Fruit fly (Drosophila melanogaster): ENCODE measurements around the gene CG8500.

The CG8500 gene

DNA sequence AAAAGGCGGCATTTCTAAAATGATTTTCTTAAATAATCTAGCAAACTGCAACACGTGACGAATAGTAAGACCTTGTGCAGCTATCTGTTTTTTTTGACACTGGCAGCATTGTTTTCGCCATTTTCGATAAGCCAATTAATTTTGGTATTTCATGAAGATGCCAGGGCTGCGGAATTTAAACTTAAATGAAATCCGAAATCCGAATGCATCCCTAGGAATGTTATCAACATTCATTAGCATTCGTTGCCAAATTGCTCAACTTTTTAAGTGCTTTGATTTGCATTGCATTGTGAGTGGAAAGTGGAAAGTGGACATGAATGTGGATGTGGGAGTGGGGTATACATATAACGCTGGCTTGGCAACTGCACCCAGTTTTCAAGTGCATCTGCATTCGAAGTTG is 36.6 kb downstream of the CG8500 start, which contains the start of gene CG42857:
TSS of gene CG42857 (minus strand) at position 101 of the 400 bp plus-strand sequence.
- TF ChIP-seq D1 (tag; optimal IDR thresholded peaks at IDR 0.05) (no peak), CG4496 (GFP tag; IDR thresholded peaks at IDR 0.05) (no peak), Snoo (tag; optimal IDR thresholded peaks at IDR 0.05) (no peak), CG15710 (tag; optimal IDR thresholded peaks at IDR 0.05) (no peak), rn (GFP tag; IDR thresholded peaks at IDR 0.05) (no peak), CG32121 (GFP tag; IDR thresholded peaks at IDR 0.05) (no peak), EcR (GFP tag; optimal IDR thresholded peaks at IDR 0.05) (no peak)

DNA sequence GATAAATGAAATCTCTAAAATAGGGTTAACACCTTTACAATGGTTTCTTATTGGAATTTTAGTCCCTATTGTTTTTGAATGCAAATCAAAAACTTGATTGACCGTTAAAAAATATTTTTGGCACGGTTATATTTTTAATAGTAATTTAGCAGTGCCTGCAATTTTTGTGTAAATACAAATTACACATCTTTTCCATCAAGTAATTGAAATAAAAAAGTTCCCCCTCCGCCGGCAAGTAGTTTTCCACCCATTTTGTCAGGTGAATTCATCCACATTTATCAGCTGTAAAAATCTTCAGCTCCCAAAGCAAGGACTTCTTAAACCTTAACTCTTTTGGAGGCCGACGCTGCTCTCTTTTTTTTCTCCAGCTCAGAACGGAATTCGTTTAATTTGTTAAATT is 39.3 kb downstream of the CG8500 start, which contains the start of gene CG34302:
TSS of gene CG34302 (minus strand) at position 101 of the 400 bp plus-strand sequence.
- TF ChIP-seq CG8301 (tag; optimal IDR thresholded peaks at IDR 0.05) (no peak), EcR (GFP tag; optimal IDR thresholded peaks at IDR 0.05) (no peak), CG17806 (tag; optimal IDR thresholded peaks at IDR 0.05) (no peak), CG34367 (tag; optimal IDR thresholded peaks at IDR 0.05) (no peak), CG14655 (GFP tag; optimal IDR thresholded peaks at IDR 0.05) (no peak), CG13204 (GFP tag; optimal IDR thresholded peaks at IDR 0.05) (no peak), rn (GFP tag; IDR thresholded peaks at IDR 0.05) (no peak), fd96Ca (GFP tag; IDR thresholded peaks at IDR 0.05) (no peak), CG32121 (GFP tag; IDR thresholded peaks at IDR 0.05) (no peak), CG15710 (tag; optimal IDR thresholded peaks at IDR 0.05) (no peak), CG12605 (GFP tag; IDR thresholded peaks at IDR 0.05) (no peak), Pif1B (GFP tag; optimal IDR thresholded peaks at IDR 0.05) (no peak), gl (tag; optimal IDR thresholded peaks at IDR 0.05) (no peak), Pif1A (GFP tag; optimal IDR thresholded peaks at IDR 0.05) (no peak), CG9948 (tag; optimal IDR thresholded peaks at IDR 0.05) (no peak), CG8159 (tag; optimal IDR thresholded peaks at IDR 0.05) (no peak), CG4496 (GFP tag; IDR thresholded peaks at IDR 0.05) (no peak), Snoo (tag; optimal IDR thresholded peaks at IDR 0.05) (no peak)

All from whole organism, pupa.